Worm (Caenorhabditis elegans) whole organism, young adult: ENCODE measurements around the gene K08H2.3.

Experiments used
- C17E4.6 ChIP-seq: fragments of 200-800 bp; sonication (Bioruptor generic); IDR thresholded peaks from 2 replicates; pipeline ENCODE4 v1.3.6; 2022; ENCODE audit warnings: missing genetic modification reagents, missing genetic modification characterization, missing compliant biosample characterization
- F10E7.11 ChIP-seq: sonication (generic microtip); optimal IDR thresholded peaks from 2 replicates; lab custom pipeline; 2017; ENCODE audit warnings: mild to moderate bottlenecking, missing genetic modification characterization, moderate library complexity, missing compliant biosample characterization
- F33H1.4 ChIP-seq: fragments of 200-800 bp; sonication (Bioruptor generic); IDR thresholded peaks from 2 replicates; pipeline ENCODE4 v1.3.6; 2022; ENCODE audit warnings: missing genetic modification reagents, missing genetic modification characterization, missing compliant biosample characterization
- F49E8.2 ChIP-seq: sonication (generic microtip); optimal IDR thresholded peaks from 3 replicates; lab custom pipeline; 2017; ENCODE audit warnings: missing genetic modification characterization, mild to moderate bottlenecking, missing compliant biosample characterization, antibody characterized with exemption, moderate library complexity; ENCODE audit not compliant: insufficient read depth
- F57C9.4 ChIP-seq: sonication (generic microtip); optimal IDR thresholded peaks from 2 replicates; lab custom pipeline; 2017; ENCODE audit warnings: mild to moderate bottlenecking, missing genetic modification characterization, missing compliant biosample characterization
- T26A5.8 ChIP-seq: sonication (generic microtip); optimal IDR thresholded peaks from 2 replicates; lab custom pipeline; 2016; ENCODE audit warnings: missing genetic modification characterization, missing compliant biosample characterization
- Y79H2A.3 ChIP-seq: fragments of 200-800 bp; sonication (Bioruptor generic); conservative IDR thresholded peaks from 2 replicates; pipeline ENCODE4 v1.3.6; 2022; ENCODE audit warnings: missing genetic modification reagents, missing genetic modification characterization, missing compliant biosample characterization
- ZK185.1 ChIP-seq: sonication (generic microtip); optimal IDR thresholded peaks from 2 replicates; lab custom pipeline; 2016; ENCODE audit warnings: mild to moderate bottlenecking, missing genetic modification characterization, missing compliant biosample characterization; ENCODE audit not compliant: poor library complexity, severe bottlenecking
- ama-1 ChIP-seq, 3 experiments: fragments of 150-350 bp in 1 of 3; sonication (generic microtip) in 2 of 3; optimal IDR thresholded peaks; 2 replicates each; lab custom pipeline; 2014 to 2018; ENCODE audit warnings: missing biosample characterization in 2 of 3, missing genetic modification characterization in 2 of 3, missing genetic modification reagents in 2 of 3
- aptf-3 ChIP-seq: fragments of 200-800 bp; sonication (Bioruptor generic); IDR thresholded peaks from 2 replicates; pipeline ENCODE4 v1.3.6; 2022; ENCODE audit warnings: missing genetic modification characterization, missing compliant biosample characterization
- athp-1 ChIP-seq: sonication (generic microtip); optimal IDR thresholded peaks from 2 replicates; lab custom pipeline; 2017; ENCODE audit warnings: mild to moderate bottlenecking, missing genetic modification characterization, missing compliant biosample characterization
- ccch-3 ChIP-seq: fragments of 200-800 bp; sonication (Bioruptor generic); optimal IDR thresholded peaks from 2 replicates; lab custom pipeline; 2018; ENCODE audit warnings: mild to moderate bottlenecking, missing genetic modification characterization, missing compliant biosample characterization
- cebp-1 ChIP-seq, 2 experiments: fragments of 200-800 bp in 1 of 2; sonication (Bioruptor generic) in 1 of 2; sonication (generic microtip) in 1 of 2; IDR thresholded peaks in 1 of 2; optimal IDR thresholded peaks in 1 of 2; 2 replicates each; pipeline versions ENCODE4 v1.3.6 to Lab custom; 2017 to 2022; ENCODE audit warnings: missing compliant biosample characterization in 2 of 2, missing genetic modification characterization in 2 of 2, mild to moderate bottlenecking in 1 of 2, missing genetic modification reagents in 1 of 2, moderate library complexity in 1 of 2
- ceh-79 ChIP-seq: sonication (generic microtip); optimal IDR thresholded peaks from 2 replicates; lab custom pipeline; 2017; ENCODE audit warnings: mild to moderate bottlenecking, missing genetic modification characterization, missing compliant biosample characterization
- ceh-91 ChIP-seq: fragments of 200-800 bp; sonication (Bioruptor generic); IDR thresholded peaks from 2 replicates; pipeline ENCODE4 v1.3.6; 2022; ENCODE audit warnings: missing genetic modification reagents, missing genetic modification characterization, missing compliant biosample characterization
- chd-7 ChIP-seq: sonication (generic microtip); optimal IDR thresholded peaks from 2 replicates; lab custom pipeline; 2016; ENCODE audit warnings: mild to moderate bottlenecking, missing genetic modification characterization, moderate library complexity, missing compliant biosample characterization
- gei-17 ChIP-seq: fragments of 200-800 bp; sonication (Bioruptor generic); optimal IDR thresholded peaks from 2 replicates; lab custom pipeline; 2018; ENCODE audit warnings: mild to moderate bottlenecking, missing genetic modification characterization, missing compliant biosample characterization
- him-1 ChIP-seq: sonication (generic microtip); optimal IDR thresholded peaks from 2 replicates; lab custom pipeline; 2016; ENCODE audit warnings: missing genotype, missing genetic modification reagents, missing genetic modification characterization, missing compliant biosample characterization
- hlh-26 ChIP-seq: fragments of 200-800 bp; sonication (Bioruptor generic); conservative IDR thresholded peaks from 2 replicates; pipeline ENCODE4 v1.3.6; 2022; ENCODE audit warnings: missing genetic modification reagents, missing genetic modification characterization, missing compliant biosample characterization
- let-526 ChIP-seq: fragments of 200-800 bp; sonication (Bioruptor generic); IDR thresholded peaks from 2 replicates; pipeline ENCODE4 v1.3.6; 2022; ENCODE audit warnings: missing genetic modification reagents, missing genetic modification characterization, missing compliant biosample characterization
- let-607 ChIP-seq, 2 experiments: fragments of 200-800 bp in 1 of 2; sonication (Bioruptor generic) in 1 of 2; sonication (generic microtip) in 1 of 2; optimal IDR thresholded peaks; 2 replicates each; lab custom pipeline; 2016 to 2018; ENCODE audit warnings: mild to moderate bottlenecking in 2 of 2, missing compliant biosample characterization in 2 of 2, missing genetic modification characterization in 2 of 2, moderate library complexity in 2 of 2, missing genotype in 1 of 2
- lin-26 ChIP-seq: fragments of 200-800 bp; sonication (Bioruptor generic); IDR thresholded peaks from 2 replicates; pipeline ENCODE4 v1.3.6; 2022; ENCODE audit warnings: missing genetic modification reagents, missing genetic modification characterization, missing compliant biosample characterization
- madf-8 ChIP-seq: fragments of 200-800 bp; sonication (Bioruptor generic); conservative IDR thresholded peaks from 2 replicates; pipeline ENCODE4 v1.3.6; 2022; ENCODE audit warnings: missing genetic modification reagents, missing genetic modification characterization, missing compliant biosample characterization
- mes-4 ChIP-seq: sonication (generic microtip); optimal IDR thresholded peaks from 2 replicates; lab custom pipeline; 2016; ENCODE audit warnings: missing genotype, missing genetic modification characterization, missing compliant biosample characterization
- mxl-1 ChIP-seq: sonication (generic microtip); optimal IDR thresholded peaks from 2 replicates; lab custom pipeline; 2016; ENCODE audit warnings: missing genetic modification characterization, missing compliant biosample characterization
- nfya-1 ChIP-seq: sonication (generic microtip); optimal IDR thresholded peaks from 2 replicates; lab custom pipeline; 2017; ENCODE audit warnings: antibody characterized with exemption, missing compliant biosample characterization, missing genetic modification characterization, borderline replicate concordance; ENCODE audit not compliant: insufficient read depth
- nfya-2 ChIP-seq: fragments of 200-800 bp; sonication (Bioruptor generic); IDR thresholded peaks from 2 replicates; pipeline ENCODE4 v1.3.6; 2022; ENCODE audit warnings: missing genetic modification reagents, missing genetic modification characterization, missing compliant biosample characterization
- nfyb-1 ChIP-seq: fragments of 200-800 bp; sonication (Bioruptor generic); IDR thresholded peaks from 2 replicates; pipeline ENCODE4 v1.3.6; 2022; ENCODE audit warnings: missing genetic modification reagents, missing genetic modification characterization, missing compliant biosample characterization
- nhr-120 ChIP-seq: fragments of 200-800 bp; sonication (Bioruptor generic); IDR thresholded peaks from 2 replicates; pipeline ENCODE4 v1.3.6; 2022; ENCODE audit warnings: missing genetic modification characterization, missing compliant biosample characterization
- nhr-27 ChIP-seq: fragments of 200-800 bp; sonication (Bioruptor generic); optimal IDR thresholded peaks from 2 replicates; lab custom pipeline; 2018; ENCODE audit warnings: mild to moderate bottlenecking, missing genetic modification characterization, moderate library complexity, missing compliant biosample characterization
- nhr-80 ChIP-seq: sonication (generic microtip); optimal IDR thresholded peaks from 2 replicates; lab custom pipeline; 2016; ENCODE audit warnings: missing genetic modification characterization, missing compliant biosample characterization
- rec-8 ChIP-seq, 2 experiments: sonication (generic microtip); optimal IDR thresholded peaks; 2 replicates each; lab custom pipeline; 2016; ENCODE audit warnings: mild to moderate bottlenecking in 2 of 2, missing genetic modification characterization in 2 of 2, missing genetic modification reagents in 2 of 2, missing genotype in 2 of 2, missing biosample characterization in 1 of 2, missing compliant biosample characterization in 1 of 2, moderate library complexity in 1 of 2
- rpc-1 ChIP-seq, 2 experiments: fragments of 150-350 bp in 1 of 2; sonication (generic microtip) in 1 of 2; optimal IDR thresholded peaks; 2 replicates each; lab custom pipeline; 2014 to 2018; ENCODE audit warnings: missing biosample characterization in 1 of 2, missing genetic modification characterization in 1 of 2, missing genetic modification reagents in 1 of 2, missing genotype in 1 of 2
- sea-2 ChIP-seq: fragments of 200-800 bp; sonication (Bioruptor generic); IDR thresholded peaks from 2 replicates; pipeline ENCODE4 v1.3.6; 2022; ENCODE audit warnings: missing genetic modification characterization, missing compliant biosample characterization
- snpc-4 ChIP-seq, 5 experiments: fragments of 150-350 bp in 1 of 5; sonication (generic microtip) in 4 of 5; optimal IDR thresholded peaks; 2 replicates each; lab custom pipeline; 2014 to 2018; ENCODE audit warnings: missing genetic modification characterization in 5 of 5, missing biosample characterization in 3 of 5, antibody characterized with exemption in 2 of 5, mild to moderate bottlenecking in 2 of 5, missing compliant biosample characterization in 2 of 5, missing genotype in 2 of 5, moderate library complexity in 2 of 5, missing genetic modification reagents in 1 of 5
- tbx-9 ChIP-seq: sonication (generic microtip); optimal IDR thresholded peaks from 2 replicates; lab custom pipeline; 2016; ENCODE audit warnings: borderline replicate concordance, missing genetic modification characterization, inconsistent platforms, missing compliant biosample characterization
- zim-3 ChIP-seq: sonication (generic microtip); optimal IDR thresholded peaks from 2 replicates; lab custom pipeline; 2017; ENCODE audit warnings: mild to moderate bottlenecking, missing genetic modification characterization, moderate library complexity, missing compliant biosample characterization
- ztf-22 ChIP-seq: fragments of 200-800 bp; sonication (Bioruptor generic); optimal IDR thresholded peaks from 2 replicates; lab custom pipeline; 2018; ENCODE audit warnings: mild to moderate bottlenecking, missing genetic modification characterization, moderate library complexity, missing compliant biosample characterization
- ztf-3 ChIP-seq: fragments of 200-800 bp; sonication (Bioruptor generic); optimal IDR thresholded peaks from 2 replicates; lab custom pipeline; 2018; ENCODE audit warnings: mild to moderate bottlenecking, missing genetic modification characterization, missing compliant biosample characterization

K08H2.3 gene

DNA sequence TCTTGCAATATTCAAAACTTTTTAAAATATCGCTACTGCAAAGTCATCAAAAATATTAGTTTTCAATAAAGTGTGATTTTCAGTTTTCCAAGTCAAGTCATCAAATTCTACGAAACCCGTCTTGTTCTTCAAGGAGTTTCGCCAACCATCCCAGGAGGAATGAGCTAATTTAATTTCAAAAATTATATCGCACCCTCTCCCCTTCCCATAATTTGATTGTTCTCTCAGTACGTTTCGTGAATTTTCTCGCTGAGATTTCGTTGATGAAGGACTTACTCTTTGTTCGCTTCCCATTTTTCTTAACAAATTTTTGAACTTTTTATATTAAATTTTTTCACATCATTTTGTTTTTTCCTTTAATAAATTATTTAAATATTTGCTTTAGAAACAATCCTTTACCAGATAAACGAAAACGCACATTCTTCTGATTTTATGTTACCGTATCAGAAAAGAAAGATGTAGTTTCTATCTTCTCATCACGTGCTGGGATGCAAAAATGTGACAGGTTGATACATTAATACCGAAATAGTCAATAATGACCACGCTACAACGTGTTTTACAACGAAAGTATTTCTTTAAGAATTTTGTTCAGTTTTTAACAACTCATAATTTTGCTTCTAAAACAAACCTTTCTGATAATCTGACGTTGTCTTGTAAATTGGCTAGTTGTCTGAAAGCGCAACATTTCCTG is 9.6 kb downstream of the K08H2.3 start:
- TF ChIP-seq snpc-4 (GFP tag; optimal IDR thresholded peaks at IDR 0.05; lab: Kevin White, UChicago) (no peak), snpc-4 (tag; optimal IDR thresholded peaks at IDR 0.05; lab: Kevin White, UChicago) (no peak), ama-1 (optimal IDR thresholded peaks at IDR 0.05; lab: Kevin White, UChicago) (no peak), ama-1 (GFP tag; optimal IDR thresholded peaks at IDR 0.05; lab: Kevin White, UChicago) (no peak), sea-2 (no peak), T26A5.8 (tag; lab: Kevin White, UChicago) (no peak), mxl-1 (tag; lab: Kevin White, UChicago) (no peak), Y79H2A.3 (GFP tag; lab: Robert Waterston, UW) (no peak), ZK185.1 (tag; lab: Kevin White, UChicago) (no peak), gei-17 (no peak)

ce11 chrX:13247614-13248013 is 10.4 kb downstream of the K08H2.3 start:
- TF ChIP-seq F57C9.4 (tag; lab: Kevin White, UChicago) (no peak), nhr-80 (peak; percentile 77), cebp-1 (GFP tag; IDR thresholded peaks at IDR 0.05; lab: Robert Waterston, UW) (no peak), cebp-1 (tag; optimal IDR thresholded peaks at IDR 0.05; lab: Kevin White, UChicago) (peak; percentile 0), rec-8 (tag; optimal IDR thresholded peaks at IDR 0.05; lab: Kevin White, UChicago) (no peak)

- TF ChIP-seq snpc-4 (GFP tag; optimal IDR thresholded peaks at IDR 0.05; lab: Kevin White, UChicago) (no peak), snpc-4 (tag; optimal IDR thresholded peaks at IDR 0.05; lab: Kevin White, UChicago) (no peak), ztf-22 (GFP tag; lab: Kevin White, UChicago) (no peak), ceh-79 (tag; lab: Kevin White, UChicago) (no peak), let-526 (no peak), tbx-9 (tag; lab: Kevin White, UChicago) (no peak), nfya-1 (no peak), lin-26 (GFP tag; lab: Robert Waterston, UW) (no peak), madf-8 (GFP tag; lab: Robert Waterston, UW) (no peak), ceh-91 (no peak), F33H1.4 (GFP tag; lab: Robert Waterston, UW) (no peak), athp-1 (tag; lab: Kevin White, UChicago) (no peak), chd-7 (tag; lab: Kevin White, UChicago) (no peak), ztf-3 (GFP tag; lab: Kevin White, UChicago) (no peak), Y79H2A.3 (GFP tag; lab: Robert Waterston, UW) (no peak), hlh-26 (GFP tag; lab: Robert Waterston, UW) (no peak), nfya-2 (GFP tag; lab: Robert Waterston, UW) (no peak), rpc-1 (optimal IDR thresholded peaks at IDR 0.05; lab: Kevin White, UChicago) (no peak), rpc-1 (tag; optimal IDR thresholded peaks at IDR 0.05; lab: Kevin White, UChicago) (no peak), nfyb-1 (GFP tag; lab: Robert Waterston, UW) (no peak)
Measured at ce11 chrX:13248265-13248664, 11.1 kb downstream of the K08H2.3 start, which contains the start of gene K08H2.7. Gene K08H2.7, minus strand, starts transcription at chrX:13248437.

DNA sequence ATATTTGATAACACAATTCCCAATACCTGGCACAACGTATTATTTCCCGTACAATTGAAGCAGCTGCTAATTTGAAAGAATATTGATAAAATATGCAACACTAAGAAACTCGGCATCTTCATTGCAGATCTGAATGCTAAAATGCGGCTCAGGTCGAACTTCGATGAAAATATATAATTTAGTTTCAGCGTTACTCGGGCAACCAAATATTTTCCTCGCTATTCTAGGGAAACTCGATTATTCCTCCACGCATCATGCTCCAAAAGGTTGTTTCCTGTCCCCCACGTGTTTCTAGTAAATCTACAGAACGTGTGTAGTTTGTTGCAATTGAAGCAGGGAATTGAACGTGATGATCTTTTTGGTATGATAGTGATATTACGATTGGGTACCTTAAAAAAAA is 11.9 kb downstream of the K08H2.3 start:
- TF ChIP-seq mes-4 (tag; lab: Kevin White, UChicago) (no peak), nhr-27 (tag; lab: Kevin White, UChicago) (no peak), let-607 (tag; optimal IDR thresholded peaks at IDR 0.05; lab: Kevin White, UChicago) (no peak), Y79H2A.3 (GFP tag; lab: Robert Waterston, UW) (no peak), nhr-120 (GFP tag; lab: Robert Waterston, UW) (no peak), him-1 (tag; lab: Kevin White, UChicago) (no peak), zim-3 (no peak), aptf-3 (GFP tag; lab: Robert Waterston, UW) (no peak), C17E4.6 (GFP tag; lab: Robert Waterston, UW) (no peak), F10E7.11 (tag; lab: Kevin White, UChicago) (no peak), mxl-1 (tag; lab: Kevin White, UChicago) (no peak), rec-8 (tag; optimal IDR thresholded peaks at IDR 0.05; lab: Kevin White, UChicago) (no peak), F49E8.2 (tag; lab: Kevin White, UChicago) (no peak), ccch-3 (GFP tag; lab: Kevin White, UChicago) (no peak)
